Worm (Caenorhabditis elegans) whole organism, L4 larva: ENCODE results near the gene K09B11.5.

ENCODE experiments used
- nhr-48 ChIP-seq: sonication (generic microtip); optimal IDR thresholded peaks from 2 replicates; lab custom pipeline; 2016; ENCODE audit warnings: mild to moderate bottlenecking, missing genetic modification characterization, missing compliant biosample characterization

The K09B11.5 gene

DNA sequence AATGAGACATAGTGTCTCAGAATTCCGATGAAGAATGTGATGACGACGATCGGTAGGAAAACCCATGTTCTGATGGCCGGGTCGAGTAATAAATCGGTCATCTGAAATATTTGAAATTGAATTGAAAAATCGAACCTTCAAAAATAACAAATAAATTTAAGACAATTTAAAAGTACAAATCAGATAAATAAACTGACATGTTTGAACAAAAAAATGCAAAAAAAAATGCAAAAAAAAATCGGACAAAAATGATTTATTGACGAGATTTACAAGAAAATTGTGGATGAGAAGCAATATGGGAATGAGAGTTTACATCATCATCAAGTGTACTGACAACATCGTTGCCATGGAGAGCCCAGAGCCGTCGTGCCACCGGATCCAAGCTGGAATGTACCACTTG lies 52.0 kb downstream of the K09B11.5 start, which contains the start of gene emc-3:
Gene emc-3, minus strand, starts transcription at position 101 of the 400 bp plus-strand sequence.
- no peak for TF ChIP-seq nhr-48 (tag; lab: Kevin White, UChicago)
